Worm (Caenorhabditis elegans) whole organism, early embryonic: Measurements from ENCODE around the gene F44E5.1.
A peak's percentile ranks its signal among the peaks of the same experiment; 100 is the strongest.

Experiments used
- B0310.2 ChIP-seq: sonication (generic microtip); optimal IDR thresholded peaks from 2 replicates; lab custom pipeline; 2016; ENCODE audit warnings: mild to moderate bottlenecking, missing genetic modification characterization, missing compliant biosample characterization
- F13C5.2 ChIP-seq: sonication (generic microtip); optimal IDR thresholded peaks from 2 replicates; lab custom pipeline; 2017; ENCODE audit warnings: mild to moderate bottlenecking, missing genetic modification characterization, inconsistent platforms, missing compliant biosample characterization
- aly-1 ChIP-seq: sonication (generic microtip); optimal IDR thresholded peaks from 2 replicates; lab custom pipeline; 2016; ENCODE audit warnings: missing genetic modification characterization, missing compliant biosample characterization
- ama-1 ChIP-seq: fragments of 150-350 bp; optimal IDR thresholded peaks from 2 replicates; lab custom pipeline; 2014
- ceh-13 ChIP-seq: fragments of 200-800 bp; sonication (Bioruptor generic); optimal IDR thresholded peaks from 2 replicates; lab custom pipeline; 2018; ENCODE audit warnings: mild to moderate bottlenecking, missing genetic modification characterization, missing compliant biosample characterization
- ceh-36 ChIP-seq: sonication (generic microtip); optimal IDR thresholded peaks from 2 replicates; lab custom pipeline; 2016; ENCODE audit warnings: missing genetic modification characterization, inconsistent platforms, missing compliant biosample characterization
- ets-7 ChIP-seq: sonication (generic microtip); optimal IDR thresholded peaks from 2 replicates; lab custom pipeline; 2016; ENCODE audit warnings: missing genotype, missing genetic modification characterization, missing compliant biosample characterization
- flt-1 ChIP-seq: fragments of 200-800 bp; sonication (Bioruptor generic); IDR thresholded peaks from 2 replicates; pipeline ENCODE4 v1.3.6; 2022; ENCODE audit warnings: missing genetic modification characterization, missing compliant biosample characterization
- hmbx-1 ChIP-seq: sonication (generic microtip); optimal IDR thresholded peaks from 2 replicates; lab custom pipeline; 2016; ENCODE audit warnings: mild to moderate bottlenecking, missing genetic modification characterization, missing compliant biosample characterization
- hmg-4 ChIP-seq: fragments of 200-800 bp; sonication (Bioruptor generic); optimal IDR thresholded peaks from 2 replicates; lab custom pipeline; 2018; ENCODE audit warnings: mild to moderate bottlenecking, missing genetic modification characterization, missing compliant biosample characterization
- hnd-1 ChIP-seq: sonication (generic microtip); optimal IDR thresholded peaks from 2 replicates; lab custom pipeline; 2016; ENCODE audit warnings: missing genetic modification characterization, missing compliant biosample characterization
- pes-1 ChIP-seq: fragments of 200-800 bp; sonication (Bioruptor generic); IDR thresholded peaks from 2 replicates; pipeline ENCODE4 v1.3.6; 2022; ENCODE audit warnings: missing genetic modification reagents, missing genetic modification characterization, missing compliant biosample characterization
- scrt-1 ChIP-seq: fragments of 200-800 bp; sonication (Bioruptor generic); IDR thresholded peaks from 2 replicates; pipeline ENCODE4 v1.3.6; 2022; ENCODE audit warnings: missing genetic modification characterization, missing compliant biosample characterization
- sea-1 ChIP-seq: fragments of 200-800 bp; sonication (Bioruptor generic); conservative IDR thresholded peaks from 2 replicates; pipeline ENCODE4 v1.3.6; 2022; ENCODE audit warnings: missing genetic modification characterization, missing compliant biosample characterization
- tbx-11 ChIP-seq: fragments of 200-800 bp; sonication (Bioruptor generic); IDR thresholded peaks from 2 replicates; pipeline ENCODE4 v1.3.6; 2022; ENCODE audit warnings: missing genetic modification characterization, missing compliant biosample characterization
- tbx-37 ChIP-seq: fragments of 200-800 bp; sonication (Bioruptor generic); conservative IDR thresholded peaks from 2 replicates; pipeline ENCODE4 v1.3.6; 2022; ENCODE audit warnings: missing genetic modification reagents, missing genetic modification characterization, missing compliant biosample characterization
- tra-4 ChIP-seq: sonication (generic microtip); optimal IDR thresholded peaks from 2 replicates; lab custom pipeline; 2017; ENCODE audit warnings: missing genetic modification characterization, missing compliant biosample characterization

F44E5.1 gene

DNA sequence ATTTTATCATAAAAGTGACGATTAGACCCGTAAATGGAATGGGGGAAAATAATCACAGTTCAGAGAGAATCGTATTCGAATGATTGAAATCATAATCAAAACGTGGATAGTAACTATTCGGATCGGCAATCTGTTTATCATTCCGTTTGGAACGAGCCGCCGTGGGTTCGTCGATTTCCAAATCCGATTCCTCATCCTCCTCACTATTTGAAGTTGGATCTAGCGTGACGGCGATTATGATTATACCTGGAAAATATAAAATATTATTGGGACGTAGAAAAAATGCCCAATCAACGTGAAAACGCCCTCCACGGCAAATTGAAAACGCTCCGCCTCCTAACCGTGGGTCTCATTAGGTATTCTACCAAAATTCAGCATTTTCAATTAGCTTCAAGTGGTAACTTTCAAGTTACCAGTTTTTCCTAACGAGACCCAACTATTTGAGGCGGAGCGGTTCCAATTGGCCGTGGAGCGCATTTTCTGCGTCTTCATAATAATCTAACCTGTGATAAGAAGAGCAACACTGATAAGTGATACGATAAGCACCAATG is 43.1 kb downstream of the F44E5.1 start:
- TF ChIP-seq ceh-36 (no peak), ets-7 (tag; lab: Kevin White, UChicago) (no peak), hnd-1 (tag; lab: Kevin White, UChicago) (no peak), scrt-1 (GFP tag; lab: Robert Waterston, UW) (no peak), B0310.2 (tag; lab: Kevin White, UChicago) (no peak), tra-4 (no peak), F13C5.2 (tag; lab: Kevin White, UChicago) (no peak), pes-1 (GFP tag; lab: Robert Waterston, UW) (no peak), sea-1 (GFP tag; lab: Robert Waterston, UW) (no peak)

DNA sequence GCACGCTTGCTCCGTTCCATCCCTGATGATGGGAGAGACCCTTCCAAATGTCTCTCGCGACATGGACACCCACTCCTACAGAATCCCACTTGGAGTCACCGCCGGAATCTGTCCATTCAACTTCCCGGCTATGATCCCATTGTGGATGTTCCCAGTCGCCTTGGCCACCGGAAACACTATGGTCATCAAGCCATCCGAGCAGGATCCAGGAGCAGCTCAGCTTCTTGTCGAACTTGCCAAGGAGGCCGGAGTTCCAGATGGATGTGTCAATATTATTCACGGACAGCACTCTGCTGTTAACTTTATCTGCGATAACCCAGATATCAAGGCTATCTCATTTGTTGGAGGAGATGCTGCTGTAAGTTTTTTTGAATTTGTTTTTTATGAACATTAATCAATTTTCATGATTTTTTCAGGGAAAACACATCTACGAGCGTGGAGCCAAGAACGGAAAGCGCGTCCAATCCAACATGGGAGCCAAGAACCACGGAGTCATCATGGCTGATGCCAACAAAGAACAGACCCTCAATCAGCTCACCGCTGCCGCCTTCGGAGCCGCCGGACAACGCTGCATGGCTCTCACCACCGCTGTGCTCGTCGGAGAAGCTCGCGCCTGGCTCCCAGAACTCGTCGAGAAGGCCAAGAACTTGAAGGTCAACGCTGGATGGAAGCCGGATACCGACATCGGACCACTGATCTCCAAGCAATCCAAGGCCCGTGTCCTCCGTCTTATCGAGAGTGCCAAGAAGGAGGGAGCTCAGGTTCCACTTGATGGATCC is 44.4 kb downstream of the F44E5.1 start:
- TF ChIP-seq B0310.2 (tag; lab: Kevin White, UChicago): no peak

DNA sequence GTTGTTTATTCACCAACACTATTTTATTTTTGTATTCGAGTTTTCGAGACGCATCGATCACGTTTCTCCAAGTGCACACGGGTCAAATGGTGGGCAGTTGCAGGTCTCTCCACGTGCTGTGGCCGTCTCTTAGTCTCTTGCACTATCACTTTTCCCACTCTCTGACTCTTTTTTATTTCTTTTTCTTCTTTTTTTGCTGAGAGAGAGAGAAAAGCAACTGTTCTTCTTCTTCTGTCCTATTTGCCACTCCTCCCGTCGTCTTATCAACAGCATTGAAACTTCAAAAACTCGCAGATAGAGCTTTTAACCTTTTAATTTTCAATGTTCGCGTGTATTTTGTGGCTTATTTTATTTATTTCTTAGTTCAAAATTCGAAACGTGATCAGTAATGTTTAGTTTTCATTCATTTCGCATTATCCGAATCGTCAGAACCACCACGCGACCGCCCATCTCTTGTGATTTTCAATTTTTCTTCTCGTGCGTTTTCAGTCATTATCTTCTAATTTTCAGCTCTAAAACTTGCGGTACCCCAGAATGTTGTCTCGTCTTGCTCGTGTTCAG is 45.7 kb downstream of the F44E5.1 start, which contains the start of gene alh-8:
Gene alh-8, plus strand, starts transcription at position 511 of the 561 bp plus-strand sequence.
- TF ChIP-seq aly-1 (tag; lab: Kevin White, UChicago) (no peak), ceh-36 (no peak), sea-1 (GFP tag; lab: Robert Waterston, UW) (no peak), pes-1 (GFP tag; lab: Robert Waterston, UW) (no peak), tbx-11 (GFP tag; lab: Robert Waterston, UW) (no peak), tbx-37 (GFP tag; lab: Robert Waterston, UW) (no peak), ets-7 (tag; lab: Kevin White, UChicago) (no peak), hmbx-1 (tag; lab: Kevin White, UChicago) (no peak), scrt-1 (GFP tag; lab: Robert Waterston, UW) (no peak), flt-1 (no peak), hnd-1 (tag; lab: Kevin White, UChicago) (no peak), hmg-4 (GFP tag; lab: Kevin White, UChicago) (no peak), B0310.2 (tag; lab: Kevin White, UChicago) (no peak), F13C5.2 (tag; lab: Kevin White, UChicago) (no peak), tra-4 (no peak), ceh-13 (GFP tag; lab: Kevin White, UChicago) (no peak), ama-1 (lab: Kevin White, UChicago) (no peak)

DNA sequence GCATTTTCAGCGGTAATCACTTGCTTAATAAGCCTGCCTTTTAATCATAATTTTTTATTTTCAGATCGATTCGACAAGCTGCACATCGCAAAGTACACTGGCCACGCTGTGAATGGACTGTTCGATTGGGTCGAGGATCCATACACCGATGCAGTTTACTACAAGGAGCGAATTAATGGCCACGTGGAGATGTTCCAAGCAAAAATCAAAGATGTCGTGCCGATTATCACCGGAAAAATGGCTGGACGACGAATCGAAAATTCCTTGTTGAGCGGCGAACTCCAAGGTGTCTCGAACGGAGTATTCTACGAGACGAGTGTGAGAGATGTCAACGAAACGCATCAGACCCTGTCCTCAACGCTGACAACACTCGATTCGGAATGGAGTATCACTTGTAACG is 46.9 kb downstream of the F44E5.1 start:
- no peak for TF ChIP-seq tra-4
- TF ChIP-seq flt-1: no peak
- no peak for TF ChIP-seq F13C5.2 (tag; lab: Kevin White, UChicago)
- TF ChIP-seq hnd-1 (tag; lab: Kevin White, UChicago): no peak
- no peak for TF ChIP-seq B0310.2 (tag; lab: Kevin White, UChicago)
- TF ChIP-seq ets-7 (tag; lab: Kevin White, UChicago): no peak
- TF ChIP-seq ceh-13 (GFP tag; lab: Kevin White, UChicago): no peak
- TF ChIP-seq ceh-36: no peak
- TF ChIP-seq aly-1 (tag; lab: Kevin White, UChicago): no peak
- TF ChIP-seq scrt-1 (GFP tag; lab: Robert Waterston, UW): no peak
- no peak for TF ChIP-seq sea-1 (GFP tag; lab: Robert Waterston, UW)
- TF ChIP-seq tbx-11 (GFP tag; lab: Robert Waterston, UW): no peak
- no peak for TF ChIP-seq hmg-4 (GFP tag; lab: Kevin White, UChicago)
- TF ChIP-seq hmbx-1 (tag; lab: Kevin White, UChicago): no peak
- no peak for TF ChIP-seq ama-1 (lab: Kevin White, UChicago)
- TF ChIP-seq tbx-37 (GFP tag; lab: Robert Waterston, UW): no peak

ce11 chrII:11726470-11727106 is 47.8 kb downstream of the F44E5.1 start, which contains the start of gene F13D12.5:
TSS of gene F13D12.5 (plus strand) at chrII:11726814.
- TF ChIP-seq tra-4: peak; percentile 1
- TF ChIP-seq ceh-36: no peak

- no peak for TF ChIP-seq sea-1 (GFP tag; lab: Robert Waterston, UW)
- TF ChIP-seq flt-1: no peak
- no peak for TF ChIP-seq tra-4
- TF ChIP-seq B0310.2 (tag; lab: Kevin White, UChicago): no peak
- no peak for TF ChIP-seq ceh-13 (GFP tag; lab: Kevin White, UChicago)
- TF ChIP-seq tbx-11 (GFP tag; lab: Robert Waterston, UW): no peak
- no peak for TF ChIP-seq hnd-1 (tag; lab: Kevin White, UChicago)
- no peak for TF ChIP-seq hmg-4 (GFP tag; lab: Kevin White, UChicago)
- no peak for TF ChIP-seq aly-1 (tag; lab: Kevin White, UChicago)
Observed at ce11 chrII:11725615-11726014, 48.7 kb downstream of the F44E5.1 start.

ce11 chrII:11724362-11724761 is 50.0 kb downstream of the F44E5.1 start:
- no peak for TF ChIP-seq sea-1 (GFP tag; lab: Robert Waterston, UW)
- TF ChIP-seq hmg-4 (GFP tag; lab: Kevin White, UChicago): no peak
- TF ChIP-seq tra-4: no peak
- TF ChIP-seq ets-7 (tag; lab: Kevin White, UChicago): no peak
- no peak for TF ChIP-seq hmbx-1 (tag; lab: Kevin White, UChicago)
- no peak for TF ChIP-seq scrt-1 (GFP tag; lab: Robert Waterston, UW)
- no peak for TF ChIP-seq ceh-13 (GFP tag; lab: Kevin White, UChicago)
- no peak for TF ChIP-seq ceh-36
- no peak for TF ChIP-seq flt-1
- no peak for TF ChIP-seq F13C5.2 (tag; lab: Kevin White, UChicago)
- TF ChIP-seq hnd-1 (tag; lab: Kevin White, UChicago): no peak
- no peak for TF ChIP-seq B0310.2 (tag; lab: Kevin White, UChicago)
- no peak for TF ChIP-seq pes-1 (GFP tag; lab: Robert Waterston, UW)
- no peak for TF ChIP-seq aly-1 (tag; lab: Kevin White, UChicago)
- TF ChIP-seq tbx-37 (GFP tag; lab: Robert Waterston, UW): no peak
- TF ChIP-seq ama-1 (lab: Kevin White, UChicago): no peak
- TF ChIP-seq tbx-11 (GFP tag; lab: Robert Waterston, UW): no peak
